Fruit fly (Drosophila melanogaster) whole organism, embryonic: Measurements from ENCODE around the gene bark.

ENCODE experiments used
- Aef1 ChIP-seq: fragments of 200-800 bp; sonication (Bioruptor generic); IDR thresholded peaks from 3 replicates; pipeline ENCODE4 v1.3.6; 2022; ENCODE audit warnings: missing biosample characterization, missing genetic modification characterization
- Atf-2 ChIP-seq: fragments of 200-800 bp; sonication (Bioruptor generic); optimal IDR thresholded peaks from 2 replicates; lab custom pipeline; 2016; ENCODE audit warnings: missing biosample characterization, missing genetic modification characterization
- CG10147 ChIP-seq: fragments of 200-800 bp; sonication (Bioruptor generic); optimal IDR thresholded peaks from 2 replicates; lab custom pipeline; 2019; ENCODE audit warnings: missing biosample characterization, mild to moderate bottlenecking, missing genetic modification characterization, moderate library complexity
- CG10321 ChIP-seq: fragments of 200-800 bp; sonication (Bioruptor generic); IDR thresholded peaks from 2 replicates; pipeline ENCODE4 v1.3.6; 2022; ENCODE audit warnings: missing biosample characterization, missing genetic modification characterization
- CG10462 ChIP-seq: fragments of 200-800 bp; sonication (Bioruptor generic); optimal IDR thresholded peaks from 2 replicates; lab custom pipeline; 2016; ENCODE audit warnings: missing biosample characterization, missing genetic modification characterization
- CG11723 ChIP-seq: fragments of 200-800 bp; sonication (Bioruptor generic); optimal IDR thresholded peaks from 2 replicates; lab custom pipeline; 2017; ENCODE audit warnings: missing biosample characterization, mild to moderate bottlenecking, missing genetic modification characterization
- CG13296 ChIP-seq: fragments of 200-800 bp; sonication (Bioruptor generic); optimal IDR thresholded peaks from 3 replicates; lab custom pipeline; 2018; ENCODE audit warnings: missing biosample characterization, mild to moderate bottlenecking, missing genetic modification characterization
- CG13424 ChIP-seq: fragments of 200-800 bp; sonication (Bioruptor generic); optimal IDR thresholded peaks from 2 replicates; lab custom pipeline; 2019; ENCODE audit warnings: missing biosample characterization, mild to moderate bottlenecking, missing genetic modification characterization, moderate library complexity
- CG14014 ChIP-seq: fragments of 200-800 bp; sonication (Bioruptor generic); IDR thresholded peaks from 2 replicates; pipeline ENCODE4 v1.3.6; 2022; ENCODE audit warnings: missing biosample characterization, missing genetic modification characterization
- CG14965 ChIP-seq: fragments of 200-800 bp; sonication (Bioruptor generic); optimal IDR thresholded peaks from 2 replicates; lab custom pipeline; 2016; ENCODE audit warnings: missing biosample characterization, missing genetic modification characterization, borderline replicate concordance
- CG17328 ChIP-seq: fragments of 200-800 bp; sonication (Bioruptor generic); IDR thresholded peaks from 2 replicates; pipeline ENCODE4 v1.3.6; 2022; ENCODE audit warnings: missing biosample characterization, missing genetic modification characterization
- CG2199 ChIP-seq: fragments of 200-800 bp; sonication (Bioruptor generic); IDR thresholded peaks from 3 replicates; pipeline ENCODE4 v1.3.6; 2022; ENCODE audit warnings: missing biosample characterization, missing genetic modification characterization
- CG2875 ChIP-seq: fragments of 200-800 bp; sonication (Bioruptor generic); optimal IDR thresholded peaks from 2 replicates; lab custom pipeline; 2017; ENCODE audit warnings: missing biosample characterization, mild to moderate bottlenecking, missing genetic modification characterization, missing genetic modification reagents
- CG4404 ChIP-seq: fragments of 200-800 bp; sonication (Bioruptor generic); IDR thresholded peaks from 2 replicates; pipeline ENCODE4 v1.3.6; 2022; ENCODE audit warnings: missing biosample characterization, missing genetic modification characterization
- CG6854 ChIP-seq: fragments of 200-800 bp; sonication (Bioruptor generic); optimal IDR thresholded peaks from 3 replicates; lab custom pipeline; 2017; ENCODE audit warnings: missing biosample characterization, mild to moderate bottlenecking, missing genetic modification characterization
- CG9727 ChIP-seq: fragments of 200-800 bp; sonication (Bioruptor generic); optimal IDR thresholded peaks from 3 replicates; lab custom pipeline; 2017; ENCODE audit warnings: missing biosample characterization, mild to moderate bottlenecking, missing genetic modification characterization
- CkIIα-i1 ChIP-seq: fragments of 200-800 bp; sonication (Bioruptor generic); IDR thresholded peaks from 2 replicates; pipeline ENCODE4 v1.3.6; 2022; ENCODE audit warnings: missing biosample characterization, missing genetic modification characterization
- Dip2 ChIP-seq: fragments of 200-800 bp; sonication (Bioruptor generic); IDR thresholded peaks from 2 replicates; pipeline ENCODE4 v1.3.6; 2022; ENCODE audit warnings: missing biosample characterization, missing genetic modification characterization
- Dref ChIP-seq: fragments of 200-800 bp; sonication (Bioruptor generic); IDR thresholded peaks from 2 replicates; pipeline ENCODE4 v1.3.6; 2022; ENCODE audit warnings: missing biosample characterization, missing genetic modification characterization
- Hey ChIP-seq: fragments of 200-800 bp; sonication (Bioruptor generic); optimal IDR thresholded peaks from 3 replicates; lab custom pipeline; 2018; ENCODE audit warnings: missing biosample characterization, mild to moderate bottlenecking, missing genetic modification characterization
- Hmr ChIP-seq: fragments of 200-800 bp; sonication (Bioruptor generic); optimal IDR thresholded peaks from 3 replicates; lab custom pipeline; 2017; ENCODE audit warnings: mild to moderate bottlenecking, missing biosample characterization, missing genetic modification reagents, missing genetic modification characterization
- Mad ChIP-seq: fragments of 200-800 bp; sonication (Bioruptor generic); optimal IDR thresholded peaks from 2 replicates; lab custom pipeline; 2016; ENCODE audit warnings: missing biosample characterization, missing genetic modification characterization
- Mrtf ChIP-seq: fragments of 200-800 bp; sonication (Bioruptor generic); IDR thresholded peaks from 3 replicates; pipeline ENCODE4 v1.3.6; 2022; ENCODE audit warnings: missing biosample characterization, missing genetic modification characterization
- NC2α ChIP-seq: fragments of 200-800 bp; sonication (Bioruptor generic); optimal IDR thresholded peaks from 2 replicates; lab custom pipeline; 2016; ENCODE audit warnings: missing biosample characterization, missing genetic modification characterization
- NK7.1 ChIP-seq: fragments of 200-800 bp; sonication (Bioruptor generic); optimal IDR thresholded peaks from 3 replicates; lab custom pipeline; 2016; ENCODE audit warnings: missing biosample characterization, missing genetic modification characterization
- Nf-YC ChIP-seq: fragments of 200-800 bp; optimal IDR thresholded peaks from 3 replicates; lab custom pipeline; 2019; ENCODE audit warnings: missing biosample characterization, mild to moderate bottlenecking, missing genetic modification characterization, moderate library complexity
- Opbp ChIP-seq: fragments of 200-800 bp; sonication (Bioruptor generic); IDR thresholded peaks from 3 replicates; pipeline ENCODE4 v1.3.6; 2022; ENCODE audit warnings: missing biosample characterization, missing genetic modification characterization; ENCODE audit not compliant: partially characterized antibody
- Pdp1 ChIP-seq, 2 experiments: fragments of 200-800 bp; sonication (Bioruptor generic); optimal IDR thresholded peaks; 3 replicates each; lab custom pipeline; 2016; ENCODE audit warnings: missing biosample characterization in 2 of 2, missing genetic modification characterization in 2 of 2, mild to moderate bottlenecking in 1 of 2, moderate library complexity in 1 of 2
- Vsx1 ChIP-seq: fragments of 200-800 bp; sonication (Bioruptor generic); optimal IDR thresholded peaks from 2 replicates; lab custom pipeline; 2017; ENCODE audit warnings: missing biosample characterization, mild to moderate bottlenecking, missing genetic modification characterization, missing genetic modification reagents
- Xrp1 ChIP-seq: fragments of 200-800 bp; sonication (Bioruptor generic); IDR thresholded peaks from 2 replicates; pipeline ENCODE4 v1.3.6; 2022; ENCODE audit warnings: missing biosample characterization, missing genetic modification characterization
- ash1 ChIP-seq: fragments of 200-800 bp; sonication (Bioruptor generic); optimal IDR thresholded peaks from 2 replicates; lab custom pipeline; 2018; ENCODE audit warnings: missing biosample characterization, mild to moderate bottlenecking, missing genetic modification characterization
- bsh ChIP-seq, 2 experiments: fragments of 200-800 bp; sonication (Bioruptor generic); optimal IDR thresholded peaks; 2 replicates each; lab custom pipeline; 2017 to 2018; ENCODE audit warnings: mild to moderate bottlenecking in 2 of 2, missing biosample characterization in 2 of 2, missing genetic modification characterization in 2 of 2, moderate library complexity in 1 of 2
- croc ChIP-seq: fragments of 200-800 bp; sonication (Bioruptor generic); conservative IDR thresholded peaks from 3 replicates; pipeline ENCODE4 v1.3.6; 2022; ENCODE audit warnings: missing biosample characterization, missing genetic modification characterization
- dimm ChIP-seq: fragments of 200-800 bp; sonication (Bioruptor generic); IDR thresholded peaks from 2 replicates; pipeline ENCODE4 v1.3.6; 2022; ENCODE audit warnings: missing biosample characterization, missing genetic modification characterization
- disco-r ChIP-seq: fragments of 200-800 bp; sonication (Bioruptor generic); optimal IDR thresholded peaks from 2 replicates; lab custom pipeline; 2016; ENCODE audit warnings: missing biosample characterization, missing genetic modification characterization
- dm ChIP-seq: fragments of 200-800 bp; sonication (Bioruptor generic); optimal IDR thresholded peaks from 3 replicates; lab custom pipeline; 2016; ENCODE audit warnings: missing biosample characterization, missing genetic modification characterization
- fd64A ChIP-seq: fragments of 200-800 bp; sonication (Bioruptor generic); optimal IDR thresholded peaks from 3 replicates; lab custom pipeline; 2018; ENCODE audit warnings: missing biosample characterization, mild to moderate bottlenecking, missing genetic modification characterization
- grn ChIP-seq: fragments of 200-800 bp; sonication (Bioruptor generic); optimal IDR thresholded peaks from 3 replicates; lab custom pipeline; 2017; ENCODE audit warnings: missing biosample characterization, missing genetic modification characterization
- lab ChIP-seq: fragments of 200-800 bp; sonication (Bioruptor generic); optimal IDR thresholded peaks from 3 replicates; lab custom pipeline; 2017; ENCODE audit warnings: missing biosample characterization, missing genetic modification characterization, mild to moderate bottlenecking, moderate library complexity, missing genetic modification reagents
- lmd ChIP-seq: fragments of 200-800 bp; sonication (Bioruptor generic); IDR thresholded peaks from 2 replicates; pipeline ENCODE4 v1.3.6; 2022; ENCODE audit warnings: missing biosample characterization, missing genetic modification characterization
- nmo ChIP-seq: fragments of 200-800 bp; sonication (Bioruptor generic); optimal IDR thresholded peaks from 2 replicates; lab custom pipeline; 2018; ENCODE audit warnings: missing biosample characterization, mild to moderate bottlenecking, missing genetic modification characterization, moderate library complexity
- org-1 ChIP-seq: fragments of 200-800 bp; sonication (Bioruptor generic); optimal IDR thresholded peaks from 2 replicates; lab custom pipeline; 2017; ENCODE audit warnings: missing biosample characterization, missing genetic modification characterization
- pita ChIP-seq: fragments of 200-800 bp; sonication (Bioruptor generic); optimal IDR thresholded peaks from 2 replicates; lab custom pipeline; 2017; ENCODE audit warnings: missing biosample characterization, mild to moderate bottlenecking, missing genetic modification characterization
- sc ChIP-seq, 3 experiments: fragments of >200 bp in 2 of 3; fragments of 200-800 bp in 1 of 3; sonication (Bioruptor generic) in 1 of 3; optimal IDR thresholded peaks; 2 replicates in 2 of 3; 3 replicates in 1 of 3; lab custom pipeline; 2017; ENCODE audit warnings: mild to moderate bottlenecking in 1 of 3, missing biosample characterization in 1 of 3, missing genetic modification characterization in 1 of 3, missing genetic modification reagents in 1 of 3
- sens-2 ChIP-seq: fragments of 200-800 bp; sonication (Bioruptor generic); IDR thresholded peaks from 2 replicates; pipeline ENCODE4 v1.3.6; 2022; ENCODE audit warnings: missing biosample characterization, missing genetic modification characterization
- sna ChIP-seq: fragments of 200-800 bp; sonication (Bioruptor generic); IDR thresholded peaks from 2 replicates; pipeline ENCODE4 v1.3.6; 2022; ENCODE audit warnings: missing biosample characterization, missing genetic modification characterization; ENCODE audit not compliant: partially characterized antibody
- ssp ChIP-seq: fragments of 200-800 bp; sonication (Bioruptor generic); IDR thresholded peaks from 2 replicates; pipeline ENCODE4 v1.3.6; 2022; ENCODE audit warnings: missing biosample characterization, missing genetic modification characterization
- trh ChIP-seq: fragments of 200-800 bp; sonication (Bioruptor generic); optimal IDR thresholded peaks from 2 replicates; lab custom pipeline; 2016; ENCODE audit warnings: missing biosample characterization, missing genetic modification characterization
- ttk ChIP-seq: fragments of 200-800 bp; sonication (Bioruptor generic); IDR thresholded peaks from 2 replicates; pipeline ENCODE4 v2.1.2; 2022; ENCODE audit warnings: missing biosample characterization, missing genetic modification characterization

Gene bark

DNA sequence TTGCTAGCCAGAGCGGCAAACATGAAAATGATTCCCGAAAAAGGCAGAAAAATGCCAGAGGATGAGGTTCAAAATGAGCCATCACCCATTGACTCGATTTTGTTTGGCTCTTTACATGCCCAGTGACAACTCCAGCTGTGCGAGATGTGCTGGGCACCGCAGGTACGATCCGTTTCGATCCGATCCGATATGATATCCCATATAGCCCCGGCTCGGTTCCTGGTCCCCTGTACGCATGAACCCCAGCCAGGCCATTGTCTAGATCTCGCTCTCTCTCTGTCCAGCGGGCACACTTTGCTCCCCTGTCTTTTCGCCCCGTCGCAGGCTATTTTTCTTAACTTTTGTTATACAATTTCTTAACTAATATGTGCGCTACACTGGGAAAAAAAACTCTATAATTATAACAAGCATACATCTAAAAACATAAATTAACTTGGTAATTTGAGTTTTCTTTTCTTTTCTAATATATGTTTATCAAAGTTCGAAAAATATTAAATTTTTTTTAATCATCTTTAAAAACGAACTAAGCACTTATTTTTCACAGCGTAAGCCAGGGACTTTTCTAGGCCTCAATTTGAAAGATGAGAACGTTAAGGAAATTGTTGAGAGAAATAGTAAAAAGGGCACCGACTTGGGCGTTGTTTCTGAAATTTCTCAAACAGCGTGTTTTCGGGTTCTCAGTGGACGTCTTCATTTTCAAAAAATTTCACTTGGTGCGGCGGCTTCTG lies 40.6 kb downstream of the bark start (continued):
- TF ChIP-seq sc (optimal IDR thresholded peaks at IDR 0.05; lab: Kevin White, UChicago) (no peak), sc (GFP tag; optimal IDR thresholded peaks at IDR 0.05; lab: Kevin White, UChicago) (peak; percentile 66), CkIIα-i1 (GFP tag; lab: Robert Waterston, UW) (no peak), CG2875 (GFP tag; lab: Kevin White, UChicago) (peak; percentile 42), CG14965 (no peak), CG2199 (peak; percentile 78; the same call in 2 of the 3 replicates), croc (GFP tag; lab: Robert Waterston, UW) (peak; percentile 77), dm (GFP tag; lab: Kevin White, UChicago) (peak; percentile 12), disco-r (GFP tag; lab: Kevin White, UChicago) (no peak), Hey (no peak), lab (GFP tag; lab: Kevin White, UChicago) (no peak), CG11723 (GFP tag; lab: Kevin White, UChicago) (no peak), Hmr (GFP tag; lab: Kevin White, UChicago) (no peak), Nf-YC (tag; lab: Kevin White, UChicago) (no peak), CG6854 (no peak), grn (GFP tag; lab: Kevin White, UChicago) (no peak), CG4404 (GFP tag; lab: Robert Waterston, UW) (peak; percentile 94), CG14014 (GFP tag; lab: Robert Waterston, UW) (no peak), Xrp1 (GFP tag; lab: Robert Waterston, UW) (peak; percentile 92), org-1 (GFP tag; lab: Kevin White, UChicago) (peak; percentile 45), bsh (GFP tag; optimal IDR thresholded peaks at IDR 0.05; lab: Kevin White, UChicago) (peak in 1 of 2 experiments; percentile 78), Dip2 (GFP tag; lab: Robert Waterston, UW) (no peak), CG9727 (peak; percentile 98), NK7.1 (no peak), ash1 (no peak), sna (GFP tag; lab: Robert Waterston, UW) (no peak), ssp (GFP tag; lab: Robert Waterston, UW) (no peak), Dref (no peak), dimm (GFP tag; lab: Robert Waterston, UW) (no peak), nmo (GFP tag; lab: Kevin White, UChicago) (peak; percentile 92), Pdp1 (GFP tag; optimal IDR thresholded peaks at IDR 0.05; lab: Kevin White, UChicago) (peak in 1 of 2 experiments; percentile 35), Vsx1 (peak; percentile 53), CG13296 (GFP tag; lab: Kevin White, UChicago) (no peak), CG10321 (GFP tag; lab: Robert Waterston, UW) (no peak), CG17328 (GFP tag; lab: Robert Waterston, UW) (peak; percentile 87), sens-2 (peak; percentile 72), CG10462 (GFP tag; lab: Kevin White, UChicago) (peak; percentile 58), NC2α (peak; percentile 38), lmd (peak; percentile 48; the same call in 1 of the 2 replicates), trh (peak; percentile 21), Mrtf (no peak), CG13424 (peak; percentile 75), Atf-2 (GFP tag; lab: Kevin White, UChicago) (peak; percentile 64), CG10147 (GFP tag; lab: Kevin White, UChicago) (no peak), Mad (GFP tag; lab: Kevin White, UChicago) (peak; percentile 27), fd64A (GFP tag; lab: Kevin White, UChicago) (no peak), Opbp (GFP tag; lab: Robert Waterston, UW) (no peak), ttk (GFP tag; lab: Robert Waterston, UW) (no peak), Aef1 (GFP tag; lab: Robert Waterston, UW) (no peak), pita (GFP tag; lab: Kevin White, UChicago) (no peak)
